Fruit fly (Drosophila melanogaster) whole organism, embryonic: ENCODE data around the gene lilli.

ENCODE experiments used
- ATbp ChIP-seq: fragments of 200-800 bp; sonication (Bioruptor generic); optimal IDR thresholded peaks from 2 replicates; lab custom pipeline; 2017; ENCODE audit warnings: missing biosample characterization, mild to moderate bottlenecking, missing genetic modification characterization, missing genetic modification reagents
- Adf1 ChIP-seq: fragments of 200-800 bp; sonication (Bioruptor generic); IDR thresholded peaks from 2 replicates; pipeline ENCODE4 v1.3.6; 2022; ENCODE audit warnings: missing biosample characterization, missing genetic modification characterization
- Aef1 ChIP-seq: fragments of 200-800 bp; sonication (Bioruptor generic); IDR thresholded peaks from 3 replicates; pipeline ENCODE4 v1.3.6; 2022; ENCODE audit warnings: missing biosample characterization, missing genetic modification characterization
- Asciz ChIP-seq: fragments of 200-800 bp; sonication (Bioruptor generic); optimal IDR thresholded peaks from 2 replicates; lab custom pipeline; 2017; ENCODE audit warnings: missing biosample characterization, mild to moderate bottlenecking, missing genetic modification characterization, missing genetic modification reagents
- CG11085 ChIP-seq: fragments of 200-800 bp; sonication (Bioruptor generic); IDR thresholded peaks from 2 replicates; pipeline ENCODE4 v1.3.6; 2022; ENCODE audit warnings: missing biosample characterization, missing genetic modification characterization
- CG11696 ChIP-seq: fragments of 200-800 bp; sonication (Bioruptor generic); IDR thresholded peaks from 2 replicates; pipeline ENCODE4 v1.3.6; 2022; ENCODE audit warnings: missing biosample characterization, missing genetic modification characterization
- CG11723 ChIP-seq: fragments of 200-800 bp; sonication (Bioruptor generic); optimal IDR thresholded peaks from 2 replicates; lab custom pipeline; 2017; ENCODE audit warnings: missing biosample characterization, mild to moderate bottlenecking, missing genetic modification characterization
- CG1233 ChIP-seq: fragments of 200-800 bp; sonication (Bioruptor generic); optimal IDR thresholded peaks from 4 replicates; lab custom pipeline; 2018; ENCODE audit warnings: missing biosample characterization, mild to moderate bottlenecking, missing genetic modification characterization
- CG12942 ChIP-seq: fragments of 200-800 bp; sonication (Bioruptor generic); optimal IDR thresholded peaks from 3 replicates; lab custom pipeline; 2016; ENCODE audit warnings: missing biosample characterization, missing genetic modification characterization
- CG14965 ChIP-seq: fragments of 200-800 bp; sonication (Bioruptor generic); optimal IDR thresholded peaks from 2 replicates; lab custom pipeline; 2016; ENCODE audit warnings: missing biosample characterization, missing genetic modification characterization, borderline replicate concordance
- CG15601 ChIP-seq: fragments of 200-800 bp; sonication (Bioruptor generic); optimal IDR thresholded peaks from 3 replicates; lab custom pipeline; 2019; ENCODE audit warnings: missing biosample characterization, mild to moderate bottlenecking, missing genetic modification characterization, moderate library complexity
- CG15696 ChIP-seq: fragments of 200-800 bp; sonication (Bioruptor generic); optimal IDR thresholded peaks from 2 replicates; lab custom pipeline; 2019; ENCODE audit warnings: missing biosample characterization, mild to moderate bottlenecking, missing genetic modification characterization, moderate library complexity
- CG17328 ChIP-seq: fragments of 200-800 bp; sonication (Bioruptor generic); IDR thresholded peaks from 2 replicates; pipeline ENCODE4 v1.3.6; 2022; ENCODE audit warnings: missing biosample characterization, missing genetic modification characterization
- CG17361 ChIP-seq: fragments of 200-800 bp; sonication (Bioruptor generic); IDR thresholded peaks from 3 replicates; pipeline ENCODE4 v1.3.6; 2022; ENCODE audit warnings: missing biosample characterization, missing genetic modification characterization
- CG2116 ChIP-seq: fragments of 200-800 bp; sonication (Bioruptor generic); optimal IDR thresholded peaks from 3 replicates; lab custom pipeline; 2018; ENCODE audit warnings: missing biosample characterization, mild to moderate bottlenecking, missing genetic modification characterization
- CG30431 ChIP-seq: fragments of 200-800 bp; sonication (Bioruptor generic); optimal IDR thresholded peaks from 2 replicates; lab custom pipeline; 2017; ENCODE audit warnings: missing biosample characterization, missing genetic modification characterization
- CG31388 ChIP-seq: fragments of 200-800 bp; sonication (Bioruptor generic); optimal IDR thresholded peaks from 2 replicates; lab custom pipeline; 2016; ENCODE audit warnings: missing biosample characterization, missing genetic modification characterization
- CG6254 ChIP-seq: fragments of 200-800 bp; sonication (Bioruptor generic); optimal IDR thresholded peaks from 3 replicates; lab custom pipeline; 2017; ENCODE audit warnings: mild to moderate bottlenecking, missing biosample characterization, missing genetic modification reagents, missing genetic modification characterization
- CG6654 ChIP-seq: fragments of 200-800 bp; sonication (Bioruptor generic); optimal IDR thresholded peaks from 2 replicates; lab custom pipeline; 2017; ENCODE audit warnings: missing biosample characterization, mild to moderate bottlenecking, missing genetic modification characterization
- CG7839 ChIP-seq: fragments of 200-800 bp; sonication (Bioruptor generic); optimal IDR thresholded peaks from 3 replicates; lab custom pipeline; 2018; ENCODE audit warnings: missing biosample characterization, mild to moderate bottlenecking, missing genetic modification characterization, moderate library complexity
- CG8388 ChIP-seq: fragments of 200-800 bp; sonication (Bioruptor generic); optimal IDR thresholded peaks from 2 replicates; lab custom pipeline; 2019; ENCODE audit warnings: missing biosample characterization, mild to moderate bottlenecking, missing genetic modification characterization, moderate library complexity
- CG8944 ChIP-seq: fragments of 200-800 bp; sonication (Bioruptor generic); optimal IDR thresholded peaks from 3 replicates; lab custom pipeline; 2016; ENCODE audit warnings: missing biosample characterization, missing genetic modification characterization
- CG9215 ChIP-seq: fragments of 200-800 bp; sonication (Bioruptor generic); IDR thresholded peaks from 2 replicates; pipeline ENCODE4 v1.3.6; 2022; ENCODE audit warnings: missing biosample characterization, missing genetic modification characterization
- Drgx ChIP-seq: fragments of 200-800 bp; sonication (Bioruptor generic); IDR thresholded peaks from 2 replicates; pipeline ENCODE4 v1.3.6; 2022; ENCODE audit warnings: missing biosample characterization, missing genetic modification characterization
- Meics ChIP-seq: fragments of 200-800 bp; sonication (Bioruptor generic); optimal IDR thresholded peaks from 2 replicates; lab custom pipeline; 2017; ENCODE audit warnings: missing biosample characterization, mild to moderate bottlenecking, missing genetic modification characterization
- NfI ChIP-seq: fragments of 200-800 bp; sonication (Bioruptor generic); optimal IDR thresholded peaks from 3 replicates; lab custom pipeline; 2018; ENCODE audit warnings: missing biosample characterization, mild to moderate bottlenecking, missing genetic modification characterization, moderate library complexity
- amos ChIP-seq: fragments of 200-800 bp; sonication (Bioruptor generic); IDR thresholded peaks from 2 replicates; pipeline ENCODE4 v1.3.6; 2022; ENCODE audit warnings: missing biosample characterization, missing genetic modification characterization; ENCODE audit not compliant: partially characterized antibody
- chif ChIP-seq, 2 experiments: fragments of 200-800 bp; sonication (Bioruptor generic); optimal IDR thresholded peaks; 3 replicates each; lab custom pipeline; 2016; ENCODE audit warnings: missing biosample characterization in 2 of 2, missing genetic modification characterization in 2 of 2
- chn ChIP-seq: fragments of 200-800 bp; sonication (Bioruptor generic); optimal IDR thresholded peaks from 2 replicates; lab custom pipeline; 2016; ENCODE audit warnings: missing biosample characterization, missing genetic modification characterization
- crp ChIP-seq, 2 experiments: fragments of 200-800 bp; sonication (Bioruptor generic); optimal IDR thresholded peaks; 2 replicates in 1 of 2; 3 replicates in 1 of 2; lab custom pipeline; 2017; ENCODE audit warnings: missing biosample characterization in 2 of 2, missing genetic modification characterization in 2 of 2, mild to moderate bottlenecking in 1 of 2, moderate library complexity in 1 of 2
- danr ChIP-seq: fragments of 200-800 bp; sonication (Bioruptor generic); IDR thresholded peaks from 2 replicates; pipeline ENCODE4 v1.3.6; 2022; ENCODE audit warnings: missing biosample characterization, missing genetic modification characterization
- dpn ChIP-seq, 2 experiments: fragments of 200-800 bp; sonication (Bioruptor generic); optimal IDR thresholded peaks; 3 replicates each; lab custom pipeline; 2016; ENCODE audit warnings: missing biosample characterization in 2 of 2, missing genetic modification characterization in 2 of 2
- dysf ChIP-seq: fragments of 200-800 bp; sonication (Bioruptor generic); IDR thresholded peaks from 3 replicates; pipeline ENCODE4 v1.3.6; 2022; ENCODE audit warnings: missing biosample characterization, missing genetic modification characterization
- ems ChIP-seq: fragments of 200-800 bp; sonication (Bioruptor generic); optimal IDR thresholded peaks from 3 replicates; lab custom pipeline; 2016; ENCODE audit warnings: missing biosample characterization, missing genetic modification characterization
- fd96Cb ChIP-seq: fragments of 200-800 bp; sonication (Bioruptor generic); optimal IDR thresholded peaks from 2 replicates; lab custom pipeline; 2018; ENCODE audit warnings: missing biosample characterization, mild to moderate bottlenecking, missing genetic modification characterization, moderate library complexity
- gem ChIP-seq: fragments of 200-800 bp; sonication (Bioruptor generic); optimal IDR thresholded peaks from 2 replicates; lab custom pipeline; 2019; ENCODE audit warnings: missing biosample characterization, mild to moderate bottlenecking, missing genetic modification characterization, moderate library complexity
- hbn ChIP-seq: fragments of 200-800 bp; sonication (Bioruptor generic); IDR thresholded peaks from 2 replicates; pipeline ENCODE4 v1.3.6; 2022; ENCODE audit warnings: missing biosample characterization, missing genetic modification characterization; ENCODE audit not compliant: partially characterized antibody
- jigr1 ChIP-seq: fragments of 200-800 bp; sonication (Bioruptor generic); IDR thresholded peaks from 3 replicates; pipeline ENCODE4 v1.3.6; 2022; ENCODE audit warnings: missing biosample characterization, missing genetic modification characterization
- ken ChIP-seq: fragments of 200-800 bp; sonication (Bioruptor generic); IDR thresholded peaks from 3 replicates; pipeline ENCODE4 v1.3.6; 2022; ENCODE audit warnings: missing biosample characterization, missing genetic modification characterization
- knrl ChIP-seq: fragments of 200-800 bp; sonication (Bioruptor generic); IDR thresholded peaks from 3 replicates; pipeline ENCODE4 v1.3.6; 2022; ENCODE audit warnings: missing biosample characterization, missing genetic modification characterization; ENCODE audit not compliant: partially characterized antibody
- lmd ChIP-seq: fragments of 200-800 bp; sonication (Bioruptor generic); IDR thresholded peaks from 2 replicates; pipeline ENCODE4 v1.3.6; 2022; ENCODE audit warnings: missing biosample characterization, missing genetic modification characterization
- lola ChIP-seq, 3 experiments: fragments of >200 bp in 2 of 3; fragments of 200-800 bp in 1 of 3; sonication (Bioruptor generic) in 1 of 3; optimal IDR thresholded peaks; 2 replicates each; lab custom pipeline; 2017 to 2019; ENCODE audit warnings: missing biosample characterization in 3 of 3, missing genetic modification characterization in 3 of 3, mild to moderate bottlenecking in 1 of 3, moderate library complexity in 1 of 3
- nmo ChIP-seq: fragments of 200-800 bp; sonication (Bioruptor generic); optimal IDR thresholded peaks from 2 replicates; lab custom pipeline; 2018; ENCODE audit warnings: missing biosample characterization, mild to moderate bottlenecking, missing genetic modification characterization, moderate library complexity
- onecut ChIP-seq: fragments of 200-800 bp; sonication (Bioruptor generic); IDR thresholded peaks from 2 replicates; pipeline ENCODE4 v1.3.6; 2022; ENCODE audit warnings: missing biosample characterization, missing genetic modification characterization
- sens ChIP-seq: fragments of 200-800 bp; sonication (Bioruptor generic); peaks from one replicate; lab custom pipeline; 2016; ENCODE audit warnings: missing biosample characterization, missing genetic modification characterization
- sens-2 ChIP-seq: fragments of 200-800 bp; sonication (Bioruptor generic); IDR thresholded peaks from 2 replicates; pipeline ENCODE4 v1.3.6; 2022; ENCODE audit warnings: missing biosample characterization, missing genetic modification characterization
- ssp ChIP-seq: fragments of 200-800 bp; sonication (Bioruptor generic); IDR thresholded peaks from 2 replicates; pipeline ENCODE4 v1.3.6; 2022; ENCODE audit warnings: missing biosample characterization, missing genetic modification characterization
- vvl ChIP-seq: fragments of 200-800 bp; sonication (Bioruptor generic); IDR thresholded peaks from 2 replicates; pipeline ENCODE4 v1.3.6; 2022; ENCODE audit warnings: missing biosample characterization, missing genetic modification characterization
- zfh1 ChIP-seq: fragments of 200-800 bp; sonication (Bioruptor generic); IDR thresholded peaks from 3 replicates; pipeline ENCODE4 v1.3.6; 2022; ENCODE audit warnings: missing biosample characterization, missing genetic modification characterization

Gene lilli

dm6 chr2L:2957547-2958174, 71.9 kb downstream of the lilli start (continued):
- TF ChIP-seq CG9215 (GFP tag; lab: Robert Waterston, UW) (peak; percentile 46), Adf1 (GFP tag; lab: Robert Waterston, UW) (peak; percentile 47; the same call in 1 of the 2 replicates), danr (GFP tag; lab: Robert Waterston, UW) (0 out of 2 replicates have a peak, but pooled peaks have one; percentile 46), Drgx (GFP tag; lab: Robert Waterston, UW) (peak; percentile 80), NfI (no peak), Meics (GFP tag; lab: Kevin White, UChicago) (no peak), CG8388 (peak; percentile 34), CG14965 (GFP tag; lab: Kevin White, UChicago) (no peak), onecut (GFP tag; lab: Robert Waterston, UW) (peak; percentile 48), vvl (GFP tag; lab: Robert Waterston, UW) (peak; percentile 51; the same call in 1 of the 2 replicates), CG31388 (no peak), CG8944 (GFP tag; lab: Kevin White, UChicago) (peak; percentile 30), CG17328 (GFP tag; lab: Robert Waterston, UW) (no peak), zfh1 (GFP tag; lab: Robert Waterston, UW) (peak; percentile 29; the same call in 1 of the 3 replicates), CG7839 (tag; lab: Kevin White, UChicago) (peak; percentile 72), CG15696 (tag; lab: Kevin White, UChicago) (no peak), CG12942 (GFP tag; lab: Kevin White, UChicago) (no peak), Asciz (GFP tag; lab: Kevin White, UChicago) (peak; percentile 62), gem (tag; lab: Kevin White, UChicago) (peak; percentile 69), fd96Cb (tag; lab: Kevin White, UChicago) (peak; percentile 72), CG11696 (GFP tag; lab: Robert Waterston, UW) (no peak), crp (GFP tag; optimal IDR thresholded peaks at IDR 0.05; lab: Kevin White, UChicago) (peak in 1 of 2 experiments; percentile 4), CG17361 (GFP tag; lab: Robert Waterston, UW) (peak; percentile 79), ken (0 out of 3 replicates have a peak, but pooled peaks have one; percentile 31), nmo (GFP tag; lab: Kevin White, UChicago) (peak; percentile 86), jigr1 (GFP tag; lab: Robert Waterston, UW) (peak; percentile 59; the same call in 1 of the 3 replicates), chn (GFP tag; lab: Kevin White, UChicago) (peak; percentile 37), chif (GFP tag; optimal IDR thresholded peaks at IDR 0.05; lab: Kevin White, UChicago) (peak in 1 of 2 experiments; percentile 47), dysf (GFP tag; lab: Robert Waterston, UW) (peak; percentile 67; the same call in 2 of the 3 replicates), CG6654 (no peak), CG11085 (GFP tag; lab: Robert Waterston, UW) (no peak), knrl (peak; percentile 45; the same call in 2 of the 3 replicates), CG15601 (tag; lab: Kevin White, UChicago) (no peak), CG6254 (GFP tag; lab: Kevin White, UChicago) (peak; percentile 48), hbn (GFP tag; lab: Robert Waterston, UW) (no peak), CG11723 (no peak), sens (peak; percentile 95), CG1233 (GFP tag; lab: Kevin White, UChicago) (peak; percentile 2), ATbp (GFP tag; lab: Kevin White, UChicago) (peak; percentile 64), ssp (GFP tag; lab: Robert Waterston, UW) (peak; percentile 38; the same call in 1 of the 2 replicates), dpn (GFP tag; optimal IDR thresholded peaks at IDR 0.05; lab: Kevin White, UChicago) (peak; percentile 11 to 28), CG2116 (GFP tag; lab: Kevin White, UChicago) (no peak), ems (peak; percentile 60), lmd (GFP tag; lab: Robert Waterston, UW) (peak; percentile 56), lola (GFP tag; optimal IDR thresholded peaks at IDR 0.05; lab: Kevin White, UChicago) (peak in 1 of 3 experiments; percentile 61), sens-2 (GFP tag; lab: Robert Waterston, UW) (no peak), CG30431 (GFP tag; lab: Kevin White, UChicago) (peak; percentile 13), Aef1 (GFP tag; lab: Robert Waterston, UW) (peak; percentile 58), amos (GFP tag; lab: Robert Waterston, UW) (no peak)
